Fruit fly (Drosophila melanogaster): ENCODE results near the gene CG42818.

The CG42818 gene

dm6 chr2L:16286360-16287005 lies 44.7 kb downstream of the CG42818 start (continued):
- TF ChIP-seq shn (GFP tag; optimal IDR thresholded peaks at IDR 0.05) (peak; percentile 88), Xbp1 (GFP tag; optimal IDR thresholded peaks at IDR 0.05) (peak; percentile 79), Dll (GFP tag; IDR thresholded peaks at IDR 0.05; ENCODE audit: partially characterized antibody) (no peak), dan (GFP tag; IDR thresholded peaks at IDR 0.05) (no peak), Usf (GFP tag; optimal IDR thresholded peaks at IDR 0.05) (peak; percentile 35), en (GFP tag; optimal IDR thresholded peaks at IDR 0.05) (peak; percentile 62), Dek (tag; optimal IDR thresholded peaks at IDR 0.05) (peak; percentile 88), D19B (GFP tag; optimal IDR thresholded peaks at IDR 0.05) (peak; percentile 82), CG30403 (GFP tag; optimal IDR thresholded peaks at IDR 0.05) (peak; percentile 82), HLH3B (GFP tag; IDR thresholded peaks at IDR 0.05) (no peak), Xrp1 (GFP tag; IDR thresholded peaks at IDR 0.05) (no peak), Doc3 (GFP tag; IDR thresholded peaks at IDR 0.05; ENCODE audit: partially characterized antibody) (no peak), org-1 (GFP tag; optimal IDR thresholded peaks at IDR 0.05) (peak; percentile 74), Poxn (GFP tag; IDR thresholded peaks at IDR 0.05) (no peak), br (optimal IDR thresholded peaks at IDR 0.05) (no peak), kah (GFP tag; optimal IDR thresholded peaks at IDR 0.05) (peak; percentile 14), CG8478 (optimal IDR thresholded peaks at IDR 0.05) (no peak), ERR (GFP tag; optimal IDR thresholded peaks at IDR 0.05) (peak; percentile 46), CG13296 (GFP tag; optimal IDR thresholded peaks at IDR 0.05) (peak; percentile 55), CG10565 (GFP tag; optimal IDR thresholded peaks at IDR 0.05) (no peak), fd64A (GFP tag; optimal IDR thresholded peaks at IDR 0.05) (peak; percentile 55), pho (GFP tag; optimal IDR thresholded peaks at IDR 0.05) (peak; percentile 85), CG13624 (GFP tag; optimal IDR thresholded peaks at IDR 0.05) (peak; percentile 73), nerfin-2 (GFP tag; IDR thresholded peaks at IDR 0.05; ENCODE audit: partially characterized antibody) (no peak), CG16863 (GFP tag; optimal IDR thresholded peaks at IDR 0.05) (peak; percentile 73), wdn (GFP tag; IDR thresholded peaks at IDR 0.05) (no peak), Deaf1 (tag; optimal IDR thresholded peaks at IDR 0.05) (peak; percentile 67), CG14710 (tag; optimal IDR thresholded peaks at IDR 0.05) (peak; percentile 82), CG4707 (GFP tag; optimal IDR thresholded peaks at IDR 0.05) (peak; percentile 19), Hr51 (GFP tag; optimal IDR thresholded peaks at IDR 0.05) (peak; percentile 77 to 90), Hand (GFP tag; optimal IDR thresholded peaks at IDR 0.05) (peak; percentile 63), Nf-YB (GFP tag; optimal IDR thresholded peaks at IDR 0.05) (peak; percentile 66), Atf6 (GFP tag; IDR thresholded peaks at IDR 0.05) (no peak), Dad (GFP tag; optimal IDR thresholded peaks at IDR 0.05) (peak; percentile 84), row (GFP tag; IDR thresholded peaks at IDR 0.05) (no peak), ato (GFP tag; IDR thresholded peaks at IDR 0.05; ENCODE audit: partially characterized antibody) (no peak), luna (GFP tag; optimal IDR thresholded peaks at IDR 0.05) (no peak), Fer2 (tag; optimal IDR thresholded peaks at IDR 0.05) (peak; percentile 64), CG5180 (GFP tag; optimal IDR thresholded peaks at IDR 0.05) (peak; percentile 62), CG13123 (GFP tag; optimal IDR thresholded peaks at IDR 0.05) (peak; percentile 73), CG12659 (GFP tag; optimal IDR thresholded peaks at IDR 0.05) (peak; percentile 88), CG1647 (GFP tag; optimal IDR thresholded peaks at IDR 0.05) (peak; percentile 51), CHES-1-like (GFP tag; optimal IDR thresholded peaks at IDR 0.05) (peak; percentile 85)
